Worm (Caenorhabditis elegans) whole organism, late embryonic: ENCODE measurements around the gene gtf-2H2C.

Source experiments
- C08G9.2 ChIP-seq: sonication (generic microtip); optimal IDR thresholded peaks from 2 replicates; lab custom pipeline; 2016; ENCODE audit warnings: mild to moderate bottlenecking, missing genetic modification characterization, moderate library complexity, missing compliant biosample characterization
- F13H6.1 ChIP-seq: sonication (generic microtip); optimal IDR thresholded peaks from 2 replicates; lab custom pipeline; 2016; ENCODE audit warnings: missing genetic modification characterization, missing compliant biosample characterization
- K02D7.2 ChIP-seq: sonication (generic microtip); optimal IDR thresholded peaks from 2 replicates; lab custom pipeline; 2017; ENCODE audit warnings: mild to moderate bottlenecking, missing genetic modification characterization, missing compliant biosample characterization
- K09A11.1 ChIP-seq: sonication (generic microtip); optimal IDR thresholded peaks from 2 replicates; lab custom pipeline; 2017; ENCODE audit warnings: antibody characterized with exemption, mild to moderate bottlenecking, missing genetic modification characterization, missing compliant biosample characterization; ENCODE audit not compliant: insufficient read depth
- T23F11.4 ChIP-seq: fragments of 200-800 bp; sonication (Bioruptor generic); optimal IDR thresholded peaks from 2 replicates; lab custom pipeline; 2018; ENCODE audit warnings: mild to moderate bottlenecking, missing genetic modification characterization, missing compliant biosample characterization
- ahr-1 ChIP-seq: sonication (generic microtip); optimal IDR thresholded peaks from 2 replicates; lab custom pipeline; 2016; ENCODE audit warnings: missing genetic modification characterization, missing compliant biosample characterization
- ama-1 ChIP-seq: fragments of 150-350 bp; optimal IDR thresholded peaks from 2 replicates; lab custom pipeline; 2014
- ceh-18 ChIP-seq: sonication (generic microtip); optimal IDR thresholded peaks from 2 replicates; lab custom pipeline; 2016; ENCODE audit warnings: missing genetic modification characterization, missing compliant biosample characterization
- ceh-19 ChIP-seq: fragments of 200-800 bp; sonication (Bioruptor generic); optimal IDR thresholded peaks from 2 replicates; lab custom pipeline; 2018; ENCODE audit warnings: mild to moderate bottlenecking, missing genetic modification characterization, missing compliant biosample characterization
- ceh-24 ChIP-seq: sonication (generic microtip); optimal IDR thresholded peaks from 2 replicates; lab custom pipeline; 2016; ENCODE audit warnings: mild to moderate bottlenecking, missing genetic modification characterization, missing compliant biosample characterization
- ceh-30 ChIP-seq: fragments of 150-350 bp; optimal IDR thresholded peaks from 2 replicates; lab custom pipeline; 2014; ENCODE audit warnings: missing biosample characterization, missing genetic modification characterization
- ceh-31 ChIP-seq: sonication (generic microtip); optimal IDR thresholded peaks from 2 replicates; lab custom pipeline; 2016; ENCODE audit warnings: missing genetic modification characterization, missing compliant biosample characterization
- ceh-34 ChIP-seq: sonication (generic microtip); optimal IDR thresholded peaks from 2 replicates; lab custom pipeline; 2016; ENCODE audit warnings: mild to moderate bottlenecking, missing genetic modification characterization, missing compliant biosample characterization
- ceh-45 ChIP-seq: fragments of 200-800 bp; sonication (Bioruptor generic); IDR thresholded peaks from 2 replicates; pipeline ENCODE4 v1.3.6; 2022; ENCODE audit warnings: missing genetic modification reagents, missing genetic modification characterization, missing compliant biosample characterization
- ceh-48 ChIP-seq: sonication (generic microtip); optimal IDR thresholded peaks from 2 replicates; lab custom pipeline; 2016; ENCODE audit warnings: missing genetic modification characterization, inconsistent platforms, missing compliant biosample characterization
- ceh-6 ChIP-seq: fragments of 200-800 bp; sonication (Bioruptor generic); optimal IDR thresholded peaks from 2 replicates; lab custom pipeline; 2018; ENCODE audit warnings: mild to moderate bottlenecking, missing genetic modification characterization, missing compliant biosample characterization
- dmd-4 ChIP-seq: sonication (generic microtip); optimal IDR thresholded peaks from 2 replicates; lab custom pipeline; 2016; ENCODE audit warnings: borderline replicate concordance, missing genetic modification characterization, missing compliant biosample characterization
- dve-1 ChIP-seq: sonication (generic microtip); optimal IDR thresholded peaks from 2 replicates; lab custom pipeline; 2017; ENCODE audit warnings: antibody characterized with exemption, mild to moderate bottlenecking, missing genetic modification characterization, missing compliant biosample characterization
- elt-2 ChIP-seq: sonication (generic microtip); optimal IDR thresholded peaks from 2 replicates; lab custom pipeline; 2016; ENCODE audit warnings: missing genetic modification reagents, missing genetic modification characterization, missing compliant biosample characterization
- elt-4 ChIP-seq: sonication (generic microtip); optimal IDR thresholded peaks from 2 replicates; lab custom pipeline; 2016; ENCODE audit warnings: missing genetic modification characterization, missing compliant biosample characterization
- ets-4 ChIP-seq: sonication (generic microtip); optimal IDR thresholded peaks from 2 replicates; lab custom pipeline; 2016; ENCODE audit warnings: missing genetic modification characterization, missing compliant biosample characterization
- fax-1 ChIP-seq: sonication (generic microtip); optimal IDR thresholded peaks from 2 replicates; lab custom pipeline; 2016; ENCODE audit warnings: missing genotype, missing genetic modification characterization, missing compliant biosample characterization
- fkh-10 ChIP-seq: fragments of 150-350 bp; optimal IDR thresholded peaks from 2 replicates; lab custom pipeline; 2014; ENCODE audit warnings: missing biosample characterization, missing genetic modification reagents, missing genetic modification characterization
- fkh-6 ChIP-seq: sonication (generic microtip); optimal IDR thresholded peaks from 2 replicates; lab custom pipeline; 2016; ENCODE audit warnings: missing genetic modification characterization, missing compliant biosample characterization
- gmeb-2 ChIP-seq: sonication (generic microtip); optimal IDR thresholded peaks from 2 replicates; lab custom pipeline; 2016; ENCODE audit warnings: missing genetic modification characterization, inconsistent platforms, missing compliant biosample characterization
- lim-6 ChIP-seq: sonication (generic microtip); optimal IDR thresholded peaks from 2 replicates; lab custom pipeline; 2016; ENCODE audit warnings: missing genetic modification characterization, missing compliant biosample characterization
- lin-11 ChIP-seq: fragments of 200-800 bp; sonication (Bioruptor generic); optimal IDR thresholded peaks from 2 replicates; lab custom pipeline; 2018; ENCODE audit warnings: mild to moderate bottlenecking, missing genetic modification characterization, missing compliant biosample characterization
- madf-2 ChIP-seq: sonication (generic microtip); optimal IDR thresholded peaks from 2 replicates; lab custom pipeline; 2017; ENCODE audit warnings: missing genetic modification characterization, missing compliant biosample characterization
- mec-3 ChIP-seq: sonication (generic microtip); optimal IDR thresholded peaks from 2 replicates; lab custom pipeline; 2016; ENCODE audit warnings: borderline replicate concordance, missing genetic modification characterization, missing compliant biosample characterization
- nfya-1 ChIP-seq: sonication (generic microtip); optimal IDR thresholded peaks from 2 replicates; lab custom pipeline; 2017; ENCODE audit warnings: missing genetic modification characterization, mild to moderate bottlenecking, missing compliant biosample characterization, antibody characterized with exemption, moderate library complexity
- nhr-11 ChIP-seq: fragments of 150-350 bp; optimal IDR thresholded peaks from 2 replicates; lab custom pipeline; 2014; ENCODE audit warnings: missing biosample characterization, missing genetic modification characterization
- odd-2 ChIP-seq: sonication (generic microtip); optimal IDR thresholded peaks from 2 replicates; lab custom pipeline; 2017; ENCODE audit warnings: antibody characterized with exemption, mild to moderate bottlenecking, missing genetic modification characterization, missing compliant biosample characterization
- pat-9 ChIP-seq: fragments of 200-800 bp; sonication (Bioruptor generic); optimal IDR thresholded peaks from 2 replicates; lab custom pipeline; 2018; ENCODE audit warnings: mild to moderate bottlenecking, missing genetic modification characterization, moderate library complexity, missing compliant biosample characterization
- pha-4 ChIP-seq: fragments of 150-350 bp; optimal IDR thresholded peaks from 2 replicates; lab custom pipeline; 2018; ENCODE audit warnings: missing biosample characterization, missing genetic modification reagents, missing genetic modification characterization
- pros-1 ChIP-seq: fragments of 150-350 bp; optimal IDR thresholded peaks from 2 replicates; lab custom pipeline; 2014; ENCODE audit warnings: missing biosample characterization, missing genetic modification reagents, missing genetic modification characterization
- ref-2 ChIP-seq: sonication (generic microtip); optimal IDR thresholded peaks from 2 replicates; lab custom pipeline; 2016; ENCODE audit warnings: missing genetic modification characterization, missing compliant biosample characterization
- rnt-1 ChIP-seq: sonication (generic microtip); optimal IDR thresholded peaks from 2 replicates; lab custom pipeline; 2016; ENCODE audit warnings: missing genetic modification characterization, missing compliant biosample characterization
- sdc-2 ChIP-seq: sonication (generic microtip); optimal IDR thresholded peaks from 2 replicates; lab custom pipeline; 2016; ENCODE audit warnings: missing genotype, missing genetic modification characterization, missing compliant biosample characterization
- sox-2 ChIP-seq: fragments of 200-800 bp; sonication (Bioruptor generic); IDR thresholded peaks from 2 replicates; pipeline ENCODE4 v1.3.6; 2022; ENCODE audit warnings: missing genetic modification reagents, missing genetic modification characterization, missing compliant biosample characterization
- sox-4 ChIP-seq: sonication (generic microtip); optimal IDR thresholded peaks from 2 replicates; lab custom pipeline; 2017; ENCODE audit warnings: mild to moderate bottlenecking, missing genetic modification characterization, inconsistent platforms, missing compliant biosample characterization
- tbx-2 ChIP-seq: sonication (generic microtip); optimal IDR thresholded peaks from 2 replicates; lab custom pipeline; 2016; ENCODE audit warnings: missing genetic modification characterization, missing compliant biosample characterization
- tbx-7 ChIP-seq: sonication (generic microtip); optimal IDR thresholded peaks from 2 replicates; lab custom pipeline; 2016; ENCODE audit warnings: missing genotype, missing genetic modification characterization, missing compliant biosample characterization
- unc-3 ChIP-seq, 2 experiments: fragments of 200-800 bp in 1 of 2; sonication (Bioruptor generic) in 1 of 2; sonication (generic microtip) in 1 of 2; conservative IDR thresholded peaks in 1 of 2; optimal IDR thresholded peaks in 1 of 2; 2 replicates each; pipeline versions ENCODE4 v1.3.6 to Lab custom; 2016 to 2022; ENCODE audit warnings: missing compliant biosample characterization in 2 of 2, missing genetic modification characterization in 2 of 2, missing genetic modification reagents in 1 of 2
- unc-42 ChIP-seq: sonication (generic microtip); optimal IDR thresholded peaks from 2 replicates; lab custom pipeline; 2016; ENCODE audit warnings: missing genotype, missing genetic modification characterization, missing compliant biosample characterization
- unc-86 ChIP-seq: sonication (generic microtip); optimal IDR thresholded peaks from 2 replicates; lab custom pipeline; 2016; ENCODE audit warnings: missing genetic modification characterization, missing compliant biosample characterization
- ztf-16 ChIP-seq: sonication (generic microtip); optimal IDR thresholded peaks from 2 replicates; lab custom pipeline; 2017; ENCODE audit warnings: missing genetic modification characterization, missing compliant biosample characterization

The gtf-2H2C gene

ce11 chrIII:10106390-10106789 lies 15.8 kb upstream of the gtf-2H2C start, which contains the start of gene srt-55:
Gene srt-55 (minus strand): TSS chrIII:10106490.
- TF ChIP-seq tbx-7 (no peak), ref-2 (tag; lab: Kevin White, UChicago) (no peak), lin-11 (no peak), K02D7.2 (no peak), ceh-19 (GFP tag; lab: Kevin White, UChicago) (no peak), fkh-6 (no peak), ceh-6 (no peak), unc-86 (tag; lab: Kevin White, UChicago) (no peak)

ce11 chrIII:10101352-10101751 lies 10.8 kb upstream of the gtf-2H2C start, which contains the start of gene kel-10:
Gene kel-10 (minus strand): TSS chrIII:10101452.
- TF ChIP-seq elt-4 (tag; lab: Kevin White, UChicago): no peak
- no peak for TF ChIP-seq ceh-24
- TF ChIP-seq dve-1 (tag; lab: Kevin White, UChicago): no peak
- TF ChIP-seq mec-3: no peak
- TF ChIP-seq lim-6 (tag; lab: Kevin White, UChicago): no peak
- no peak for TF ChIP-seq ahr-1 (tag; lab: Kevin White, UChicago)
- no peak for TF ChIP-seq unc-86 (tag; lab: Kevin White, UChicago)
- no peak for TF ChIP-seq fax-1 (tag; lab: Kevin White, UChicago)
- no peak for TF ChIP-seq ets-4

- TF ChIP-seq sdc-2 (tag; lab: Kevin White, UChicago) (no peak), ceh-45 (GFP tag; lab: Robert Waterston, UW) (no peak), mec-3 (no peak), unc-3 (GFP tag; conservative IDR thresholded peaks at IDR 0.05; lab: Robert Waterston, UW) (no peak), unc-3 (tag; optimal IDR thresholded peaks at IDR 0.05; lab: Kevin White, UChicago) (no peak), gmeb-2 (tag; lab: Kevin White, UChicago) (no peak), nfya-1 (no peak), elt-2 (tag; lab: Kevin White, UChicago) (no peak), T23F11.4 (GFP tag; lab: Kevin White, UChicago) (no peak), ref-2 (tag; lab: Kevin White, UChicago) (no peak), madf-2 (tag; lab: Kevin White, UChicago) (no peak), ceh-34 (tag; lab: Kevin White, UChicago) (no peak), dmd-4 (tag; lab: Kevin White, UChicago) (no peak), nhr-11 (tag; lab: Kevin White, UChicago) (no peak), ceh-31 (tag; lab: Kevin White, UChicago) (no peak), unc-42 (tag; lab: Kevin White, UChicago) (no peak)
Measured at ce11 chrIII:10097981-10098380, 7.4 kb upstream of the gtf-2H2C start, which contains the start of gene spop-1. Gene spop-1 (minus strand): TSS chrIII:10098081.

ce11 chrIII:10096525-10096972 lies 6.0 kb upstream of the gtf-2H2C start:
- TF ChIP-seq F13H6.1 (tag; lab: Kevin White, UChicago) (peak; percentile 44), elt-2 (tag; lab: Kevin White, UChicago) (peak; percentile 39), sox-2 (GFP tag; lab: Robert Waterston, UW) (no peak; the same call in 1 of the 2 replicates), pros-1 (peak; percentile 67), odd-2 (no peak), K09A11.1 (tag; lab: Kevin White, UChicago) (peak; percentile 59), unc-42 (tag; lab: Kevin White, UChicago) (peak; percentile 64), tbx-2 (tag; lab: Kevin White, UChicago) (peak; percentile 84), pat-9 (tag; lab: Kevin White, UChicago) (no peak), pha-4 (tag; lab: Kevin White, UChicago) (no peak), ztf-16 (tag; lab: Kevin White, UChicago) (peak; percentile 18), fkh-10 (GFP tag; lab: Kevin White, UChicago) (no peak), fkh-6 (no peak), ceh-18 (tag; lab: Kevin White, UChicago) (peak; percentile 78), ceh-24 (no peak), C08G9.2 (tag; lab: Kevin White, UChicago) (peak; percentile 53), ceh-48 (tag; lab: Kevin White, UChicago) (peak; percentile 80), madf-2 (tag; lab: Kevin White, UChicago) (no peak), ama-1 (lab: Kevin White, UChicago) (no peak), sox-4 (tag; lab: Kevin White, UChicago) (no peak), ahr-1 (tag; lab: Kevin White, UChicago) (no peak), dmd-4 (tag; lab: Kevin White, UChicago) (no peak), gmeb-2 (tag; lab: Kevin White, UChicago) (no peak), ceh-30 (no peak), rnt-1 (tag; lab: Kevin White, UChicago) (peak; percentile 63), sdc-2 (tag; lab: Kevin White, UChicago) (peak; percentile 46), nfya-1 (peak; percentile 98), ceh-45 (GFP tag; lab: Robert Waterston, UW) (no peak)
